Worm (Caenorhabditis elegans) whole organism, L1 larva: Measurements from ENCODE around the gene F02E8.4.
A peak's percentile ranks its signal among the peaks of the same experiment; 100 is the strongest.

ENCODE experiments used
- C04F5.9 ChIP-seq: sonication (generic microtip); optimal IDR thresholded peaks from 2 replicates; lab custom pipeline; 2016; ENCODE audit warnings: missing genetic modification characterization, missing compliant biosample characterization
- C16A3.4 ChIP-seq: fragments of 150-350 bp; optimal IDR thresholded peaks from 2 replicates; lab custom pipeline; 2014; ENCODE audit warnings: missing biosample characterization, missing genetic modification characterization
- C34B4.2 ChIP-seq: sonication (generic microtip); optimal IDR thresholded peaks from 2 replicates; lab custom pipeline; 2017; ENCODE audit warnings: mild to moderate bottlenecking, missing genetic modification characterization, missing compliant biosample characterization
- F16B12.6 ChIP-seq: fragments of 150-350 bp; optimal IDR thresholded peaks from 2 replicates; lab custom pipeline; 2014; ENCODE audit warnings: missing biosample characterization, missing genetic modification characterization
- Y116A8C.19 ChIP-seq: sonication (generic microtip); optimal IDR thresholded peaks from 2 replicates; lab custom pipeline; 2016; ENCODE audit warnings: missing compliant biosample characterization, missing genetic modification characterization, borderline replicate concordance
- alr-1 ChIP-seq: fragments of 200-800 bp; sonication (Bioruptor generic); optimal IDR thresholded peaks from 2 replicates; lab custom pipeline; 2018; ENCODE audit warnings: borderline replicate concordance, mild to moderate bottlenecking, missing genetic modification characterization, missing compliant biosample characterization
- aly-2 ChIP-seq: fragments of 150-350 bp; optimal IDR thresholded peaks from 2 replicates; lab custom pipeline; 2014; ENCODE audit warnings: missing biosample characterization, missing genetic modification characterization
- blmp-1 ChIP-seq: fragments of 150-350 bp; optimal IDR thresholded peaks from 2 replicates; lab custom pipeline; 2014; ENCODE audit warnings: missing biosample characterization, missing genetic modification characterization
- ceh-82 ChIP-seq, 3 experiments: fragments of 150-350 bp in 1 of 3; sonication (generic microtip) in 2 of 3; optimal IDR thresholded peaks; 2 replicates each; lab custom pipeline; 2014 to 2017; ENCODE audit warnings: missing biosample characterization in 3 of 3, missing genetic modification characterization in 3 of 3
- ceh-88 ChIP-seq: fragments of 200-800 bp; sonication (Bioruptor generic); IDR thresholded peaks from 2 replicates; pipeline ENCODE4 v1.3.6; 2022; ENCODE audit warnings: missing genetic modification characterization, missing compliant biosample characterization
- ceh-90 ChIP-seq: sonication (generic microtip); optimal IDR thresholded peaks from 2 replicates; lab custom pipeline; 2016; ENCODE audit warnings: missing genetic modification characterization, missing compliant biosample characterization
- ces-1 ChIP-seq: fragments of 150-350 bp; optimal IDR thresholded peaks from 2 replicates; lab custom pipeline; 2014; ENCODE audit warnings: missing biosample characterization, missing genetic modification reagents, missing genetic modification characterization
- dpl-1 ChIP-seq, 3 experiments: fragments of 150-350 bp in 2 of 3; sonication (generic microtip) in 1 of 3; optimal IDR thresholded peaks; 2 replicates each; lab custom pipeline; 2014 to 2017; ENCODE audit warnings: missing biosample characterization in 3 of 3, missing genetic modification characterization in 3 of 3, missing genetic modification reagents in 3 of 3
- efl-1 ChIP-seq, 4 experiments: fragments of 150-350 bp; optimal IDR thresholded peaks in 3 of 4; peaks in 1 of 4; 1 replicate in 1 of 4; 2 replicates in 3 of 4; lab custom pipeline; 2014; ENCODE audit warnings: missing biosample characterization in 2 of 4, missing genetic modification characterization in 2 of 4, missing genetic modification reagents in 2 of 4
- egl-27 ChIP-seq, 2 experiments: fragments of 150-350 bp in 1 of 2; sonication (generic microtip); optimal IDR thresholded peaks; 3 replicates each; lab custom pipeline; 2017 to 2018; ENCODE audit warnings: missing biosample characterization in 2 of 2, missing genetic modification characterization in 2 of 2, missing genetic modification reagents in 2 of 2
- elt-2 ChIP-seq: sonication (generic microtip); optimal IDR thresholded peaks from 2 replicates; lab custom pipeline; 2016; ENCODE audit warnings: missing genetic modification characterization, mild to moderate bottlenecking, inconsistent platforms, missing compliant biosample characterization, missing genetic modification reagents
- fkh-10 ChIP-seq: sonication (generic microtip); optimal IDR thresholded peaks from 2 replicates; lab custom pipeline; 2017; ENCODE audit warnings: missing biosample characterization, missing genetic modification reagents, missing genetic modification characterization
- fkh-4 ChIP-seq: sonication (generic microtip); optimal IDR thresholded peaks from 2 replicates; lab custom pipeline; 2016; ENCODE audit warnings: missing compliant biosample characterization, missing genetic modification characterization, borderline replicate concordance
- fkh-8 ChIP-seq: sonication (generic microtip); optimal IDR thresholded peaks from 2 replicates; lab custom pipeline; 2016; ENCODE audit warnings: mild to moderate bottlenecking, missing genetic modification characterization, missing compliant biosample characterization
- fos-1 ChIP-seq: fragments of 150-350 bp; optimal IDR thresholded peaks from 2 replicates; lab custom pipeline; 2014; ENCODE audit warnings: missing biosample characterization, missing genetic modification characterization
- hlh-17 ChIP-seq: fragments of 200-800 bp; sonication (Bioruptor generic); optimal IDR thresholded peaks from 2 replicates; lab custom pipeline; 2018; ENCODE audit warnings: missing genetic modification characterization, mild to moderate bottlenecking, missing compliant biosample characterization, moderate library complexity, borderline replicate concordance
- hlh-4 ChIP-seq: sonication (generic microtip); optimal IDR thresholded peaks from 2 replicates; lab custom pipeline; 2016; ENCODE audit warnings: mild to moderate bottlenecking, missing genetic modification characterization, missing compliant biosample characterization
- hpl-2 ChIP-seq: fragments of 150-350 bp; optimal IDR thresholded peaks from 2 replicates; lab custom pipeline; 2014; ENCODE audit warnings: missing biosample characterization, missing genetic modification reagents, missing genetic modification characterization
- isw-1 ChIP-seq: fragments of 200-800 bp; sonication (Bioruptor generic); IDR thresholded peaks from 2 replicates; pipeline ENCODE4 v1.3.6; 2022; ENCODE audit warnings: missing genetic modification characterization, missing compliant biosample characterization
- jun-1 ChIP-seq: fragments of 150-350 bp; optimal IDR thresholded peaks from 2 replicates; lab custom pipeline; 2014; ENCODE audit warnings: missing biosample characterization, missing genetic modification reagents, missing genetic modification characterization
- lin-13 ChIP-seq: fragments of 150-350 bp; optimal IDR thresholded peaks from 2 replicates; lab custom pipeline; 2014; ENCODE audit warnings: missing biosample characterization, missing genetic modification reagents, missing genetic modification characterization
- lin-14 ChIP-seq: fragments of 200-800 bp; sonication (Bioruptor generic); optimal IDR thresholded peaks from 2 replicates; lab custom pipeline; 2018; ENCODE audit warnings: mild to moderate bottlenecking, missing genetic modification characterization, moderate library complexity, missing compliant biosample characterization
- lsy-2 ChIP-seq, 2 experiments: fragments of 150-350 bp; optimal IDR thresholded peaks; 2 replicates each; lab custom pipeline; 2014; ENCODE audit warnings: missing biosample characterization in 2 of 2, missing genetic modification characterization in 2 of 2
- mab-9 ChIP-seq: fragments of 200-800 bp; sonication (Bioruptor generic); IDR thresholded peaks from 2 replicates; pipeline ENCODE4 v1.3.6; 2022; ENCODE audit warnings: missing genetic modification reagents, missing genetic modification characterization, missing compliant biosample characterization
- mef-2 ChIP-seq: fragments of 150-350 bp; optimal IDR thresholded peaks from 2 replicates; lab custom pipeline; 2014; ENCODE audit warnings: missing biosample characterization, missing genetic modification characterization
- nhr-12 ChIP-seq: sonication (generic microtip); optimal IDR thresholded peaks from 2 replicates; lab custom pipeline; 2017; ENCODE audit warnings: missing biosample characterization, missing genetic modification characterization
- nhr-237 ChIP-seq: fragments of 150-350 bp; optimal IDR thresholded peaks from 2 replicates; lab custom pipeline; 2014; ENCODE audit warnings: missing biosample characterization, missing genetic modification characterization
- nhr-71 ChIP-seq: sonication (generic microtip); optimal IDR thresholded peaks from 2 replicates; lab custom pipeline; 2016; ENCODE audit warnings: mild to moderate bottlenecking, missing genetic modification characterization, moderate library complexity, missing compliant biosample characterization
- nhr-76 ChIP-seq: sonication (generic microtip); optimal IDR thresholded peaks from 2 replicates; lab custom pipeline; 2017; ENCODE audit warnings: missing biosample characterization, missing genetic modification characterization
- nhr-90 ChIP-seq: sonication (generic microtip); optimal IDR thresholded peaks from 2 replicates; lab custom pipeline; 2016; ENCODE audit warnings: mild to moderate bottlenecking, missing genetic modification characterization, missing compliant biosample characterization; ENCODE audit not compliant: poor library complexity
- pag-3 ChIP-seq: sonication (generic microtip); optimal IDR thresholded peaks from 2 replicates; lab custom pipeline; 2017; ENCODE audit warnings: missing genetic modification characterization, mild to moderate bottlenecking, missing compliant biosample characterization, antibody characterized with exemption, borderline replicate concordance; ENCODE audit not compliant: insufficient read depth
- pax-3 ChIP-seq: fragments of 200-800 bp; sonication (Bioruptor generic); optimal IDR thresholded peaks from 2 replicates; lab custom pipeline; 2018; ENCODE audit warnings: mild to moderate bottlenecking, missing genetic modification characterization, moderate library complexity, missing compliant biosample characterization
- pqm-1 ChIP-seq: sonication (generic microtip); optimal IDR thresholded peaks from 3 replicates; lab custom pipeline; 2017; ENCODE audit warnings: missing biosample characterization, missing genetic modification characterization
- snpc-4 ChIP-seq: fragments of 150-350 bp; optimal IDR thresholded peaks from 2 replicates; lab custom pipeline; 2014; ENCODE audit warnings: missing biosample characterization, missing genetic modification characterization
- snu-23 ChIP-seq: sonication (generic microtip); optimal IDR thresholded peaks from 2 replicates; lab custom pipeline; 2016; ENCODE audit warnings: missing genetic modification characterization, missing compliant biosample characterization
- sox-4 ChIP-seq: sonication (generic microtip); optimal IDR thresholded peaks from 2 replicates; lab custom pipeline; 2016; ENCODE audit warnings: missing genetic modification characterization, missing compliant biosample characterization
- sptf-1 ChIP-seq: fragments of 150-350 bp; optimal IDR thresholded peaks from 2 replicates; lab custom pipeline; 2014; ENCODE audit warnings: missing biosample characterization, missing genetic modification characterization
- sup-37 ChIP-seq: fragments of 200-800 bp; sonication (Bioruptor generic); optimal IDR thresholded peaks from 2 replicates; lab custom pipeline; 2018; ENCODE audit warnings: mild to moderate bottlenecking, missing genetic modification characterization, missing compliant biosample characterization
- tbx-2 ChIP-seq: sonication (generic microtip); optimal IDR thresholded peaks from 2 replicates; lab custom pipeline; 2016; ENCODE audit warnings: missing genetic modification characterization, missing compliant biosample characterization
- unc-130 ChIP-seq: fragments of 150-350 bp; optimal IDR thresholded peaks from 2 replicates; lab custom pipeline; 2017; ENCODE audit warnings: missing biosample characterization, missing genetic modification characterization, inconsistent platforms
- unc-30 ChIP-seq: sonication (generic microtip); optimal IDR thresholded peaks from 2 replicates; lab custom pipeline; 2017; ENCODE audit warnings: missing biosample characterization, missing genetic modification characterization
- unc-62 ChIP-seq: fragments of 150-350 bp; optimal IDR thresholded peaks from 2 replicates; lab custom pipeline; 2014; ENCODE audit warnings: missing biosample characterization, missing genetic modification reagents, missing genetic modification characterization
- unc-86 ChIP-seq: sonication (generic microtip); optimal IDR thresholded peaks from 2 replicates; lab custom pipeline; 2016; ENCODE audit warnings: missing genetic modification characterization, missing compliant biosample characterization
- vab-15 ChIP-seq: sonication (generic microtip); optimal IDR thresholded peaks from 2 replicates; lab custom pipeline; 2017; ENCODE audit warnings: missing genotype, mild to moderate bottlenecking, missing genetic modification characterization, missing compliant biosample characterization
- xbp-1 ChIP-seq: sonication (generic microtip); optimal IDR thresholded peaks from 2 replicates; lab custom pipeline; 2016; ENCODE audit warnings: missing genetic modification characterization, missing compliant biosample characterization
- zip-4 ChIP-seq: fragments of 200-800 bp; sonication (Bioruptor generic); optimal IDR thresholded peaks from 2 replicates; lab custom pipeline; 2018; ENCODE audit warnings: mild to moderate bottlenecking, missing genetic modification characterization, moderate library complexity, missing compliant biosample characterization
- ztf-4 ChIP-seq: fragments of 150-350 bp; optimal IDR thresholded peaks from 2 replicates; lab custom pipeline; 2014; ENCODE audit warnings: missing biosample characterization, missing genetic modification characterization

The F02E8.4 gene

ce11 chrX:4462390-4462789, 8.5 kb downstream of the F02E8.4 start, which contains the start of gene atg-16.1:
Gene atg-16.1, minus strand, starts transcription at chrX:4462465.
- TF ChIP-seq fos-1 (tag; lab: Kevin White, UChicago) (no peak), nhr-76 (tag; lab: Kevin White, UChicago) (no peak), elt-2 (no peak), Y116A8C.19 (no peak), unc-86 (tag; lab: Kevin White, UChicago) (no peak), hlh-4 (tag; lab: Kevin White, UChicago) (no peak), egl-27 (tag; optimal IDR thresholded peaks at IDR 0.05; lab: Kevin White, UChicago) (no peak), nhr-90 (tag; lab: Kevin White, UChicago) (peak; percentile 37), sptf-1 (tag; lab: Kevin White, UChicago) (no peak), sup-37 (no peak), xbp-1 (tag; lab: Kevin White, UChicago) (peak; percentile 81), fkh-4 (tag; lab: Kevin White, UChicago) (no peak), zip-4 (GFP tag; lab: Kevin White, UChicago) (no peak), dpl-1 (GFP tag; optimal IDR thresholded peaks at IDR 0.05; lab: Kevin White, UChicago) (peak; percentile 8 to 63 (median 34)), ces-1 (GFP tag; lab: Kevin White, UChicago) (no peak), pax-3 (tag; lab: Kevin White, UChicago) (no peak), lsy-2 (tag; optimal IDR thresholded peaks at IDR 0.05; lab: Kevin White, UChicago) (peak; percentile 45 to 71), unc-62 (GFP tag; lab: Kevin White, UChicago) (no peak), pag-3 (no peak), nhr-237 (no peak), hpl-2 (GFP tag; lab: Kevin White, UChicago) (no peak), ztf-4 (no peak), lin-14 (GFP tag; lab: Kevin White, UChicago) (peak; percentile 87), nhr-71 (tag; lab: Kevin White, UChicago) (peak; percentile 73), hlh-17 (GFP tag; lab: Kevin White, UChicago) (no peak), fkh-10 (no peak), ceh-88 (no peak), snpc-4 (tag; lab: Kevin White, UChicago) (no peak), blmp-1 (peak; percentile 60), aly-2 (tag; lab: Kevin White, UChicago) (no peak), vab-15 (tag; lab: Kevin White, UChicago) (no peak), C16A3.4 (tag; lab: Kevin White, UChicago) (peak; percentile 69), unc-130 (tag; lab: Kevin White, UChicago) (peak; percentile 56), unc-30 (tag; lab: Kevin White, UChicago) (no peak), snu-23 (GFP tag; lab: Kevin White, UChicago) (peak; percentile 73), F16B12.6 (peak; percentile 34), jun-1 (tag; lab: Kevin White, UChicago) (peak; percentile 2), mef-2 (tag; lab: Kevin White, UChicago) (no peak), fkh-8 (tag; lab: Kevin White, UChicago) (peak; percentile 41), ceh-82 (tag; optimal IDR thresholded peaks at IDR 0.05; lab: Kevin White, UChicago) (peak in 2 of 3 experiments; percentile 21 to 52), mab-9 (GFP tag; lab: Robert Waterston, UW) (no peak), C04F5.9 (tag; lab: Kevin White, UChicago) (no peak), isw-1 (no peak), tbx-2 (tag; lab: Kevin White, UChicago) (peak; percentile 47), ceh-90 (tag; lab: Kevin White, UChicago) (no peak), alr-1 (tag; lab: Kevin White, UChicago) (no peak), nhr-12 (tag; lab: Kevin White, UChicago) (no peak), efl-1 (optimal IDR thresholded peaks at IDR 0.05; lab: Kevin White, UChicago) (peak; percentile 32 to 45), efl-1 (GFP tag; optimal IDR thresholded peaks at IDR 0.05 in 1 of 2; lab: Kevin White, UChicago) (peak; percentile 25 to 94), sox-4 (tag; lab: Kevin White, UChicago) (peak; percentile 7), lin-13 (GFP tag; lab: Kevin White, UChicago) (peak; percentile 36), pqm-1 (no peak), C34B4.2 (tag; lab: Kevin White, UChicago) (no peak)
